Fruit fly (Drosophila melanogaster) whole organism, adult: ENCODE data around the gene Adat1.

Source experiments
- CG11617 ChIP-seq: fragments of 200-800 bp; sonication (Bioruptor generic); optimal IDR thresholded peaks from 2 replicates; lab custom pipeline; 2017; ENCODE audit warnings: mild to moderate bottlenecking, missing biosample characterization, missing genetic modification reagents, missing genetic modification characterization
- CG12768 ChIP-seq: fragments of 200-800 bp; sonication (Bioruptor generic); optimal IDR thresholded peaks from 2 replicates; lab custom pipeline; 2017; ENCODE audit warnings: missing biosample characterization, missing genetic modification characterization, mild to moderate bottlenecking, moderate library complexity, missing genetic modification reagents
- CG14711 ChIP-seq: fragments of 200-800 bp; sonication (Bioruptor generic); optimal IDR thresholded peaks from 2 replicates; lab custom pipeline; 2018; ENCODE audit warnings: missing biosample characterization, mild to moderate bottlenecking, missing genetic modification characterization, moderate library complexity
- CG1620 ChIP-seq: fragments of 200-800 bp; sonication (Bioruptor generic); optimal IDR thresholded peaks from 2 replicates; lab custom pipeline; 2016; ENCODE audit warnings: missing biosample characterization, missing genetic modification characterization
- CG33017 ChIP-seq: fragments of 200-800 bp; sonication (Bioruptor generic); optimal IDR thresholded peaks from 2 replicates; lab custom pipeline; 2018; ENCODE audit warnings: missing biosample characterization, mild to moderate bottlenecking, missing genetic modification characterization, moderate library complexity
- CG5204 ChIP-seq: fragments of 200-800 bp; sonication (Bioruptor generic); optimal IDR thresholded peaks from 2 replicates; lab custom pipeline; 2016; ENCODE audit warnings: missing biosample characterization, missing genetic modification characterization
- CG7045 ChIP-seq: fragments of 200-800 bp; sonication (Bioruptor generic); optimal IDR thresholded peaks from 2 replicates; lab custom pipeline; 2017; ENCODE audit warnings: missing biosample characterization, mild to moderate bottlenecking, missing genetic modification characterization
- CG7101 ChIP-seq: fragments of 200-800 bp; sonication (Bioruptor generic); optimal IDR thresholded peaks from 2 replicates; lab custom pipeline; 2018; ENCODE audit warnings: missing biosample characterization, mild to moderate bottlenecking, missing genetic modification characterization, moderate library complexity
- Clk ChIP-seq: fragments of 200-800 bp; sonication (Bioruptor generic); optimal IDR thresholded peaks from 2 replicates; lab custom pipeline; 2017; ENCODE audit warnings: missing biosample characterization, missing genetic modification characterization
- Crg-1 ChIP-seq: fragments of 200-800 bp; sonication (Bioruptor generic); optimal IDR thresholded peaks from 2 replicates; lab custom pipeline; 2016; ENCODE audit warnings: missing biosample characterization, missing genetic modification characterization
- Hr96 ChIP-seq: fragments of 200-800 bp; sonication (Bioruptor generic); optimal IDR thresholded peaks from 2 replicates; lab custom pipeline; 2016; ENCODE audit warnings: missing biosample characterization, missing genetic modification characterization
- Mnt ChIP-seq: fragments of 200-800 bp; sonication (Bioruptor generic); optimal IDR thresholded peaks from 2 replicates; lab custom pipeline; 2016; ENCODE audit warnings: missing biosample characterization, mild to moderate bottlenecking, missing genetic modification characterization
- bab1 ChIP-seq: fragments of 200-800 bp; sonication (Bioruptor generic); optimal IDR thresholded peaks from 3 replicates; lab custom pipeline; 2019; ENCODE audit warnings: missing biosample characterization, mild to moderate bottlenecking, missing genetic modification characterization, moderate library complexity
- cic ChIP-seq: fragments of 200-800 bp; sonication (Bioruptor generic); optimal IDR thresholded peaks from 2 replicates; lab custom pipeline; 2017; ENCODE audit warnings: missing biosample characterization, mild to moderate bottlenecking, missing genetic modification characterization, moderate library complexity
- cnc ChIP-seq, 2 experiments: fragments of >200 bp; optimal IDR thresholded peaks; 2 replicates each; lab custom pipeline; 2017
- kay ChIP-seq: fragments of 200-800 bp; sonication (Bioruptor generic); peaks from one replicate; lab custom pipeline; 2016; ENCODE audit warnings: missing biosample characterization, missing genetic modification characterization, borderline replicate concordance
- ovo ChIP-seq: fragments of 200-800 bp; sonication (Bioruptor generic); optimal IDR thresholded peaks from 2 replicates; lab custom pipeline; 2016; ENCODE audit warnings: missing biosample characterization, missing genetic modification characterization
- pad ChIP-seq: fragments of 200-800 bp; sonication (Bioruptor generic); optimal IDR thresholded peaks from 3 replicates; lab custom pipeline; 2017; ENCODE audit warnings: missing biosample characterization, missing genetic modification characterization, mild to moderate bottlenecking, moderate library complexity, missing genetic modification reagents
- tj ChIP-seq: fragments of 200-800 bp; sonication (Bioruptor generic); optimal IDR thresholded peaks from 3 replicates; lab custom pipeline; 2017; ENCODE audit warnings: missing biosample characterization, mild to moderate bottlenecking, missing genetic modification characterization, moderate library complexity
- toe ChIP-seq: fragments of 200-800 bp; sonication (Bioruptor generic); optimal IDR thresholded peaks from 2 replicates; lab custom pipeline; 2016; ENCODE audit warnings: missing biosample characterization, missing genetic modification characterization

Adat1 gene

DNA sequence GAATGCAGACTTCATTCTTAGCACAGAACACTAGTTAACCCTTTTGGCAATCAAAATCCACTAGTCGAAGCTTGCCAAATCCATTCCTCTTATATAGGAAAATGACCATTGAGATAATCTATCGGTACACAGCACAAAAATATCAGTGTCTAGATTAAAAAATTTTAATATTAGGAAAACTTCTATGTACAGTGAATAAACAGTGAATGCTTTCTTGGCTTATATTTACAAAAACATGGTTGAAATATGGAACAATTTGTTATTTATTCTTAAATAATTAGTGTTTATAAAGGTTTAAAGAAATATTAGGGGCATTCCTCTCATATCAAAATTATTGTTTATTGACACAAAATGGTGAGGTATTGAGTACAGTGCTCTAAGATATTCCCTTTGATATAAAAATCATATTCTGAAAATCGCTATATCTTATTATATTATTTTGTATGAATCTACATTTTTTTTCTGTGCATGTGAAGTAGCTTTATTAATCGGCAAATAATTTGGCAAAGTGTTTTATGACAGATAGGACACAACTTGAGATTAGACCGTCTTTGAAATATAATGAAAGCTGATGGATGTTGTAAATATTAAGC lies 32.5 kb upstream of the Adat1 start, which contains the start of gene CG33306:
TSS of gene CG33306 (minus strand) at position 51 of the 593 bp plus-strand sequence.
- TF ChIP-seq bab1 (GFP tag; lab: Kevin White, UChicago) (no peak), toe (GFP tag; lab: Kevin White, UChicago) (no peak), CG1620 (GFP tag; lab: Kevin White, UChicago) (no peak), Mnt (GFP tag; lab: Kevin White, UChicago) (no peak), kay (no peak), cic (no peak), CG7101 (tag; lab: Kevin White, UChicago) (peak; percentile 44), CG14711 (peak; percentile 22), Crg-1 (no peak), CG33017 (tag; lab: Kevin White, UChicago) (peak; percentile 54), CG7045 (GFP tag; lab: Kevin White, UChicago) (peak; percentile 5), pad (GFP tag; lab: Kevin White, UChicago) (no peak), CG11617 (peak; percentile 43), Clk (GFP tag; lab: Kevin White, UChicago) (no peak), CG5204 (GFP tag; lab: Kevin White, UChicago) (no peak), CG12768 (no peak), tj (GFP tag; lab: Kevin White, UChicago) (no peak), ovo (GFP tag; lab: Kevin White, UChicago) (no peak), cnc (optimal IDR thresholded peaks at IDR 0.05; lab: Kevin White, UChicago) (no peak), Hr96 (GFP tag; lab: Kevin White, UChicago) (no peak)

DNA sequence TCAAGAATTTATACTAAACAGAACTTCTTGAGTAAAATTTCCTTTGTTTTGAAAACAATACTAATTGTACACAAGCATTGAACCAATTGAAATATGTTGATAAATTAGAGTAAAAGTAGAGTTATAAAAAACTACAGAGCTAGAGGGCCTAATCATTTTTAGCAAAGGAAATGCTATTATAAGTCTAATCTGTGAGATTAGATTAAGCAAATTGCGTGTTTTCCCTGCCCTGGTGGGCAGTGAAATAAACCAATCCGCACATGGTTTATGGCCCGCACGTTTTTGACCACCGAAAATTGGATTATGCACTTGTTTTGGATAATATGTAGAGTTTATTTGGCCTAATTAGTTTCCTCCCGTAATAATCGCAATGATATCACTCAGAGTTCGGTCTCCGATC lies 31.3 kb upstream of the Adat1 start:
- no peak for TF ChIP-seq CG1620 (GFP tag; lab: Kevin White, UChicago)
- no peak for TF ChIP-seq toe (GFP tag; lab: Kevin White, UChicago)
- TF ChIP-seq CG11617 = no peak

DNA sequence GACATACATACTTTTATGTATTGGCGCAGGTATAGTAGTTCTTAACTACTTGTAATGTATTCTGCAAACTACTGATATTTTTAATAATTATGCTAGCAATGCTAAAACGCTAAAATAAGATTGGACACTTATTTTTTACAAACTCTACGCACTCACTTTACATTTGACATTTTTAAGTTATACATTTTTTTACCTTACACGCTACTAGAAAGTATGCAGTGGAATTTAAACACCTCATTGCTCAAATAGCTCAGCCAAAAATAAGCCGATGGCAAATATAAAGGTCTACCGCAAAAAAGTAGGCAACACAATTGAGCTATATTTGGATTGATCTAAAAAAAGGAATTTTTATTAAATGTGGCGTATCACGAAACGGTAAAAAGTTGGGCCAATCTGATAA lies 30.8 kb upstream of the Adat1 start:
- TF ChIP-seq CG14711 (no peak), CG5204 (GFP tag; lab: Kevin White, UChicago) (no peak), ovo (GFP tag; lab: Kevin White, UChicago) (no peak), bab1 (GFP tag; lab: Kevin White, UChicago) (no peak), CG7101 (tag; lab: Kevin White, UChicago) (no peak), CG1620 (GFP tag; lab: Kevin White, UChicago) (no peak), toe (GFP tag; lab: Kevin White, UChicago) (no peak), CG7045 (GFP tag; lab: Kevin White, UChicago) (no peak), CG12768 (no peak), cic (no peak), Hr96 (GFP tag; lab: Kevin White, UChicago) (no peak), tj (GFP tag; lab: Kevin White, UChicago) (no peak), Mnt (GFP tag; lab: Kevin White, UChicago) (no peak), Crg-1 (no peak), cnc (optimal IDR thresholded peaks at IDR 0.05; lab: Kevin White, UChicago) (no peak), pad (GFP tag; lab: Kevin White, UChicago) (no peak)

DNA sequence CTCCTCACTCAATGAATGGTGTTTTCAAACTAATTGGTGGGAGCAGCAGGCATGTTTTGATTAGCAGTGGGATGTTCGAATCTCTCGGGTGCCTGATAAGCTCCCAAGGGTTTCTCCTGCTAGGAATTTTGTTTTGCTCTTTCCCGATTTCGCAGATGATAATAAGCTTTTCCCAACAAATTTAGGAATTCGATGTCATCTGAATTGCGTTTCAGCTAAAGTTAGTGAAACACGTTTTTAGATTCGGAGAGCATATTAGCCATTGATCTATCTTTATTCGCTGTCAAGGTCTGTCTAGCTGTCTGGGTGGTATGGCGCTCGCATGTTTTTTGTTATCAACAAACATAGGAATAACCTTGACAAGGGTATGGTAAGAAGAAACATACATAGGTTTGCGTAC lies 30.2 kb upstream of the Adat1 start, which contains the start of gene CG33307:
TSS of gene CG33307 (minus strand) at position 13 of the 400 bp plus-strand sequence.
- no peak for TF ChIP-seq kay
- no peak for TF ChIP-seq CG11617
- TF ChIP-seq CG33017 (tag; lab: Kevin White, UChicago) = no peak
- no peak for TF ChIP-seq CG14711
- TF ChIP-seq pad (GFP tag; lab: Kevin White, UChicago) = no peak
- no peak for TF ChIP-seq toe (GFP tag; lab: Kevin White, UChicago)
- no peak for TF ChIP-seq CG1620 (GFP tag; lab: Kevin White, UChicago)
- TF ChIP-seq ovo (GFP tag; lab: Kevin White, UChicago) = no peak
- TF ChIP-seq CG5204 (GFP tag; lab: Kevin White, UChicago) = no peak
- TF ChIP-seq tj (GFP tag; lab: Kevin White, UChicago) = no peak

DNA sequence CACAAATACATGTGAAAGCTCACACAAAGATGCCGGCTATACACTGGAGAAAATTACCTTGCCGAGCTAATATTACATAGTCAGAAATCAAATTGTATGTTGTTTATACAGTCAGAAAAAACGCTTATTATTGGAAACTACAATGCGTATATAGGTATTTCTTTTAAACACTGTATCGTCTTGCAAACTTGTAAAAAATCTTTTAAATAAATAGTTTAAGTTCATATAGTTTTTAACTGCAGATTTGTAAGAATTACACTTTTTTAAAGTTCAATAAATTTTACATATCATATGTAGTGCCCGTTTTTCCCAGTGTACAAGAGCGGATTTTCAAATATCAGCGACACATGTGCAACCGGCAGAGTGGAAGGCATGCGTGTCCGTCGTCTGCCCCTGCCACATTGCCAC lies 28.5 kb upstream of the Adat1 start:
- TF ChIP-seq cic (no peak), CG7101 (tag; lab: Kevin White, UChicago) (peak; percentile 31), Crg-1 (no peak), Clk (GFP tag; lab: Kevin White, UChicago) (no peak), CG11617 (peak; percentile 37), bab1 (GFP tag; lab: Kevin White, UChicago) (peak; percentile 68), CG14711 (peak; percentile 40), Mnt (GFP tag; lab: Kevin White, UChicago) (no peak), tj (GFP tag; lab: Kevin White, UChicago) (no peak), toe (GFP tag; lab: Kevin White, UChicago) (peak; percentile 8), CG12768 (no peak), CG33017 (tag; lab: Kevin White, UChicago) (peak; percentile 29), pad (GFP tag; lab: Kevin White, UChicago) (no peak), CG1620 (GFP tag; lab: Kevin White, UChicago) (peak; percentile 22), ovo (GFP tag; lab: Kevin White, UChicago) (no peak), kay (peak; percentile 81), Hr96 (GFP tag; lab: Kevin White, UChicago) (peak; percentile 2), CG7045 (GFP tag; lab: Kevin White, UChicago) (peak; percentile 31), CG5204 (GFP tag; lab: Kevin White, UChicago) (peak; percentile 38), cnc (optimal IDR thresholded peaks at IDR 0.05; lab: Kevin White, UChicago) (no peak)
